Worm (Caenorhabditis elegans) whole organism, mixed stage, embryonic: ENCODE results near the gene nud-1.

ENCODE experiments used
- blmp-1 ChIP-seq: fragments of 150-350 bp; optimal IDR thresholded peaks from 2 replicates; lab custom pipeline; 2014; ENCODE audit warnings: missing biosample characterization, missing genetic modification characterization
- ces-1 ChIP-seq: fragments of 150-350 bp; optimal IDR thresholded peaks from 2 replicates; lab custom pipeline; 2014; ENCODE audit warnings: missing biosample characterization, missing genetic modification reagents, missing genetic modification characterization
- elt-3 ChIP-seq: fragments of 150-350 bp; optimal IDR thresholded peaks from 2 replicates; lab custom pipeline; 2014; ENCODE audit warnings: missing biosample characterization, missing genetic modification characterization
- hlh-1 ChIP-seq: fragments of 150-350 bp; optimal IDR thresholded peaks from 2 replicates; lab custom pipeline; 2014; ENCODE audit warnings: missing biosample characterization, missing genetic modification reagents, missing genetic modification characterization
- nhr-12 ChIP-seq: fragments of 150-350 bp; optimal IDR thresholded peaks from 2 replicates; lab custom pipeline; 2014; ENCODE audit warnings: missing biosample characterization, missing genetic modification characterization
- nhr-237 ChIP-seq: fragments of 150-350 bp; optimal IDR thresholded peaks from 2 replicates; lab custom pipeline; 2014; ENCODE audit warnings: missing biosample characterization, missing genetic modification characterization
- sem-2 ChIP-seq: fragments of 200-800 bp; sonication (Bioruptor generic); optimal IDR thresholded peaks from 2 replicates; lab custom pipeline; 2018; ENCODE audit warnings: mild to moderate bottlenecking, missing genetic modification characterization, missing compliant biosample characterization
- unc-120 ChIP-seq: sonication (generic microtip); optimal IDR thresholded peaks from 2 replicates; lab custom pipeline; 2017; ENCODE audit warnings: missing genetic modification characterization, missing compliant biosample characterization; ENCODE audit not compliant: poor library complexity, severe bottlenecking
- unc-39 ChIP-seq: fragments of 150-350 bp; optimal IDR thresholded peaks from 2 replicates; lab custom pipeline; 2014; ENCODE audit warnings: missing biosample characterization, missing genetic modification characterization
- unc-62 ChIP-seq: fragments of 150-350 bp; optimal IDR thresholded peaks from 2 replicates; lab custom pipeline; 2014; ENCODE audit warnings: missing biosample characterization, missing genetic modification reagents, missing genetic modification characterization
- ztf-11 ChIP-seq: fragments of 150-350 bp; optimal IDR thresholded peaks from 2 replicates; lab custom pipeline; 2014; ENCODE audit warnings: missing biosample characterization, missing genetic modification characterization

- TF ChIP-seq ces-1 (GFP tag; lab: Kevin White, UChicago): no peak
- no peak for TF ChIP-seq unc-62 (GFP tag; lab: Kevin White, UChicago)
- TF ChIP-seq nhr-237 (tag; lab: Kevin White, UChicago): peak; percentile 5
- TF ChIP-seq sem-2: no peak
- TF ChIP-seq nhr-12 (tag; lab: Kevin White, UChicago): no peak
- no peak for TF ChIP-seq unc-39 (tag; lab: Kevin White, UChicago)
- no peak for TF ChIP-seq hlh-1
- no peak for TF ChIP-seq blmp-1 (tag; lab: Kevin White, UChicago)
- no peak for TF ChIP-seq ztf-11 (tag; lab: Kevin White, UChicago)
- no peak for TF ChIP-seq elt-3 (tag; lab: Kevin White, UChicago)
- TF ChIP-seq unc-120 (tag; lab: Kevin White, UChicago): no peak
Observed at ce11 chrIII:13344538-13345136, 3.3 kb downstream of the nud-1 start, which contains the start of gene acaa-2.
